Fruit fly (Drosophila melanogaster): ENCODE results near the gene Or30a.

Or30a gene

dm6 chr2L:9111514-9111913 is at the start of gene Or30a:
Or30a (plus strand) TSS chr2L:9111814.
- TF ChIP-seq EcR (GFP tag; optimal IDR thresholded peaks at IDR 0.05) (no peak), CG8478 (optimal IDR thresholded peaks at IDR 0.05) (no peak), usp (GFP tag; optimal IDR thresholded peaks at IDR 0.05) (no peak), Dll (optimal IDR thresholded peaks at IDR 0.05) (no peak), pan (optimal IDR thresholded peaks at IDR 0.05) (no peak), psq (optimal IDR thresholded peaks at IDR 0.05) (no peak)

- TF ChIP-seq psq (optimal IDR thresholded peaks at IDR 0.05) (no peak), pan (optimal IDR thresholded peaks at IDR 0.05) (no peak), CG8478 (optimal IDR thresholded peaks at IDR 0.05) (no peak), EcR (GFP tag; optimal IDR thresholded peaks at IDR 0.05) (no peak), usp (GFP tag; optimal IDR thresholded peaks at IDR 0.05) (no peak), Dll (optimal IDR thresholded peaks at IDR 0.05) (no peak)
Measured at dm6 chr2L:9067124-9067523, 44.5 kb upstream of the Or30a start.

dm6 chr2L:9071094-9071612 is 40.5 kb upstream of the Or30a start, which contains the start of gene DIP-zeta:
DIP-zeta (minus strand) TSS chr2L:9071164.
- no peak for TF ChIP-seq pan (optimal IDR thresholded peaks at IDR 0.05)
- TF ChIP-seq CG8478 (optimal IDR thresholded peaks at IDR 0.05) = no peak
- no peak for TF ChIP-seq psq (optimal IDR thresholded peaks at IDR 0.05)
- TF ChIP-seq EcR (GFP tag; optimal IDR thresholded peaks at IDR 0.05) = no peak
- TF ChIP-seq Dll (optimal IDR thresholded peaks at IDR 0.05) = no peak
- no peak for TF ChIP-seq usp (GFP tag; optimal IDR thresholded peaks at IDR 0.05)

dm6 chr2L:9076821-9077220 is 34.8 kb upstream of the Or30a start, which contains the start of gene CG12439:
CG12439 (plus strand) TSS chr2L:9077121.
- TF ChIP-seq CG8478 (optimal IDR thresholded peaks at IDR 0.05) (no peak), Dll (optimal IDR thresholded peaks at IDR 0.05) (no peak), pan (optimal IDR thresholded peaks at IDR 0.05) (no peak)

dm6 chr2L:9082750-9083149 is 28.9 kb upstream of the Or30a start:
- no peak for TF ChIP-seq pan (optimal IDR thresholded peaks at IDR 0.05)
- no peak for TF ChIP-seq Dll (optimal IDR thresholded peaks at IDR 0.05)
- no peak for TF ChIP-seq psq (optimal IDR thresholded peaks at IDR 0.05)
- no peak for TF ChIP-seq EcR (GFP tag; optimal IDR thresholded peaks at IDR 0.05)
- TF ChIP-seq CG8478 (optimal IDR thresholded peaks at IDR 0.05) = no peak
- no peak for TF ChIP-seq usp (GFP tag; optimal IDR thresholded peaks at IDR 0.05)

dm6 chr2L:9083807-9084206 is 27.8 kb upstream of the Or30a start, which contains the start of gene Toll-4:
Toll-4 (plus strand) TSS chr2L:9084107.
- TF ChIP-seq psq (optimal IDR thresholded peaks at IDR 0.05) (no peak), usp (GFP tag; optimal IDR thresholded peaks at IDR 0.05) (no peak), pan (optimal IDR thresholded peaks at IDR 0.05) (no peak), CG8478 (optimal IDR thresholded peaks at IDR 0.05) (no peak), EcR (GFP tag; optimal IDR thresholded peaks at IDR 0.05) (no peak), Dll (optimal IDR thresholded peaks at IDR 0.05) (no peak)

- TF ChIP-seq pan (optimal IDR thresholded peaks at IDR 0.05) (no peak), usp (GFP tag; optimal IDR thresholded peaks at IDR 0.05) (no peak), EcR (GFP tag; optimal IDR thresholded peaks at IDR 0.05) (no peak), CG8478 (optimal IDR thresholded peaks at IDR 0.05) (no peak), Dll (optimal IDR thresholded peaks at IDR 0.05) (no peak), psq (optimal IDR thresholded peaks at IDR 0.05) (no peak)
Measured at dm6 chr2L:9089543-9090088, 22.0 kb upstream of the Or30a start.

DNA sequence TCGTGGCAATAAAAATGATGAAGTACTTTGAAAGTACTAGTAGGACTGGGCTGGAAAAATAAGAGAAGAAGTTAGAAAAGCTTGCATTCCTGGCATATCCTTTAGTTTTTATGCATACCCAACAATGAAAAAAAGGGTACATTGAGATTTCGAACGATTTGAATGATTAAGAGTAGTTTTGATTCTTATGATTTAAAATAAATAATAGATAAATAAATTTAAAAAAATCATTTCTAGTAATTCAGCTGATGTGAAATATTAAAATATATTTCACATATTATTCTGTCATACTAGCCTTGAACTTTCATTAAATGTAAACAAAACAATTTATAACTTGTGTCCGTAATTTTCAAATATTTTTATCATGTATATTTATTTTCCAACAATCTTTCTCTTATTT is 14.4 kb upstream of the Or30a start, which contains the start of gene CG31609:
TSS of gene CG31609 (plus strand) at position 301 of the 400 bp plus-strand sequence.
- no peak for TF ChIP-seq psq (optimal IDR thresholded peaks at IDR 0.05)
- TF ChIP-seq pan (optimal IDR thresholded peaks at IDR 0.05) = no peak
- no peak for TF ChIP-seq Dll (optimal IDR thresholded peaks at IDR 0.05)
- TF ChIP-seq usp (GFP tag; optimal IDR thresholded peaks at IDR 0.05) = no peak
- TF ChIP-seq EcR (GFP tag; optimal IDR thresholded peaks at IDR 0.05) = no peak
- TF ChIP-seq CG8478 (optimal IDR thresholded peaks at IDR 0.05) = no peak

DNA sequence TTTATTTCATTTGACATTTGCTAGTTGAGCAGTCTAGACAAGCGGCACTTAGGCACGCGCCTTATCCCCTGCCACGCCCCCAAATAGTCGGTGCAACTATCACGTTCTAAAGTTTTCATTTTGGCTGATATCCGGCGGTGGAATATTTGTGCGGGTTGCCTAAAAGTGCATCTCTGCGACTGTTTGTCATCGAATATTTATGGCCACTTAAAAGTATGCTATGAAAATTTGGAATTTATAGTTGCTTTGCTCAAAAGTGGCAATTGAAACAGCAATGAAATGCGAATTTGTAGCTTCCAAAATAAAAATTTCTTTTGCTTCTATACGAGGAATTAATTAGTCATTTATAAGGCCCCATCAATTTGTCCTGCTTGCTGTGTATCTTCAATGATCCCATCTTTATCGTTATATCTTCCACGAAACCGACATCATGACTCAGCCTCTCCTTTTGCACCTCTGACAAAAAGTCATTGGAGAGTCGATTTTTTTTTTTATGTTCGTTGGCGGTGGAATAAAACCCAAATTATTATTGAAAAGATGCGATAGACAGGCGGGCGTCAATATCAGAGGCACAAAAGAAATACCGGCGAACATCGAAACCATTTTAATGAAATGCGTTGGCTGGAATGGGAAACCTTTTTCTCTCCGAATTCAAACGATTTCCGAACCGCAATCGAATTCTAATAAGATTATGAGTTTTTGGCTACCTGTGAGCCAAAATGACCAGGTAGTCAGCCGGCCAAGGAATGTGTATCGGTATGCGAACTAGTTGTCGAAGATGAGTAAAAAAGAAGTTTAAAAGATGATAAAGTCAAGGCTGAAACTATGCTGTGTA is 9.1 kb downstream of the Or30a start:
- TF ChIP-seq Dll (optimal IDR thresholded peaks at IDR 0.05) (no peak), usp (GFP tag; optimal IDR thresholded peaks at IDR 0.05) (no peak), EcR (GFP tag; optimal IDR thresholded peaks at IDR 0.05) (no peak), pan (optimal IDR thresholded peaks at IDR 0.05) (no peak), CG8478 (optimal IDR thresholded peaks at IDR 0.05) (no peak), psq (optimal IDR thresholded peaks at IDR 0.05) (no peak)

dm6 chr2L:9122371-9122770 is 10.8 kb downstream of the Or30a start:
- TF ChIP-seq usp (GFP tag; optimal IDR thresholded peaks at IDR 0.05) (no peak), psq (optimal IDR thresholded peaks at IDR 0.05) (no peak), Dll (optimal IDR thresholded peaks at IDR 0.05) (no peak), CG8478 (optimal IDR thresholded peaks at IDR 0.05) (no peak), pan (optimal IDR thresholded peaks at IDR 0.05) (no peak), EcR (GFP tag; optimal IDR thresholded peaks at IDR 0.05) (no peak)

DNA sequence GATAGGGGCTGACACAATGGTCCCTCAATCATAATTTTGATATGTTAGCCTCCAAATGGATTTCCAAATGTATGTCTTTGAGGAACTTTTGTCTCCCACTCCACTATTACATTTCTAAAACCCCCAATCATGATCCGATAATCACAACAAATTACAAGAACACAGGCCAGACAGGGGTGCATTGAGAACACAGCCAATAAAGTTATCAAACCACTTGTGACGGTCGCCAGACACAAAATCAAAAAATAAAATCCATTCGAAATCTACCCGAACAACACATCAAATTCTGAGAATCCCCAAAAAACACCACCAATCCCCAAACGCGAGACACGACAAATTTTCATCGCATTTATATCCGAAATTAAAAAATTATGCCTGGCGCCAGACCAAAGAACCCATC is 12.1 kb downstream of the Or30a start:
- TF ChIP-seq psq (optimal IDR thresholded peaks at IDR 0.05) (no peak), EcR (GFP tag; optimal IDR thresholded peaks at IDR 0.05) (no peak), usp (GFP tag; optimal IDR thresholded peaks at IDR 0.05) (no peak), Dll (optimal IDR thresholded peaks at IDR 0.05) (no peak), CG8478 (optimal IDR thresholded peaks at IDR 0.05) (no peak), pan (optimal IDR thresholded peaks at IDR 0.05) (no peak)

DNA sequence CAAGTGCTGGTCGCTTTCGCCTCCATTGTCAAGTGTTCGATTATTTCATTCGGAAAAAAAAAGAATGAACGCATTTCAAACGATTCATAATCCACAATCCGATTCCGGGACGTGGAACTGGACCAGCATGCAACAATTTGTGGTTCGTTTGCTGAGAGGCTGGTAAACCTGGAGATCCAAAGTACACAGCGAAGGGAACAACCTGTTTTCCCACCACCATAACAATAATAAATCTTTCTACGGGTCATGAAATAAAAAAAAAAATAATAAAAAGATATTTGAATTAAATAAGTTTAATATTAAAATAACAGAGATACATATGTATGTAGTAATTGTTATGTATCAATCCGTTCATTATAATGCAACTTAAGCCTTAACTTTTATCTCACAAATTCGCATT is 12.8 kb downstream of the Or30a start:
- TF ChIP-seq usp (GFP tag; optimal IDR thresholded peaks at IDR 0.05) (no peak), Dll (optimal IDR thresholded peaks at IDR 0.05) (no peak), pan (optimal IDR thresholded peaks at IDR 0.05) (no peak), CG8478 (optimal IDR thresholded peaks at IDR 0.05) (no peak), EcR (GFP tag; optimal IDR thresholded peaks at IDR 0.05) (no peak), psq (optimal IDR thresholded peaks at IDR 0.05) (no peak)

Data from whole organism.